Worm (Caenorhabditis elegans): ENCODE results near the gene W04D12.1.

W04D12.1 gene

DNA sequence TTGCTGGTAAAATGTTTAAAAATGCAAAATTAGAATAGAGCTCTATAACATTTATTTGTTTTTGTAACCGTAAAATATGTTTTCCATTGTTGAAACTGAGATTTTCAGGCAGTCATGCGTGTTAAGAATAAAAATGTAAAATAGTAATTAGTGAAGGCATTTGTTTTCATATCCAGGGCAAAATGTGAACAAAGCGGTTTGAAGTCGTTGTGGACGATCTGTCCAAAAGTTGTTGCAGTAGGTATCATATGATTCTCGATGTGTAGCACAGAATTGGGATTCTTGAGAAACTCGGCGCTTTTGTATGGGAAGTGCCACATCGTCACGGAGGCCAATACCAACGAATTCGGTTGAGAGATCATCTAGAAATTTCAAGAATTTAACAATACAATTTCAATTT lies 45.6 kb downstream of the W04D12.1 start:
- no peak for TF ChIP-seq Y55F3AM.14 (GFP tag; optimal IDR thresholded peaks at IDR 0.05)

DNA sequence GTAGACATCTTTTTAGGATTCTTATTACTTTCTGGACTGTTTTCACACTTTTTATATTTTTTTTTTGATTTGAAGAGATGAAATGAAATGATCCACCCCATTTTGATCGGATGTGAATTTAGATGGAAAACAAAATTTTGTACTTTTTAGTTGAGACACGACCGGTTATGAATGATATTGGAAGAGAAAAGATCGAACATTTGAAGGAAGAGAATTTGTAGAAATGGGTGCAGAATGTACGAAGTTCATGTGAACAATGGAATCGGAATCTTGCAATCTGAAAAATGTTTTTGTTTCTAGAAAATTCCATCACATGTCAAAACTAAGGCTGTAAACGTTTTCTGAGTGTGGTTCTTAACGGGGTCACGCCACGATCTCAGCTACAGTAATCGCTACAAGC lies 46.1 kb downstream of the W04D12.1 start, which contains the start of gene F01F1.14:
Gene F01F1.14, minus strand, starts transcription at position 101 of the 400 bp plus-strand sequence.
- no peak for TF ChIP-seq nhr-10 (tag; optimal IDR thresholded peaks at IDR 0.05)
- TF ChIP-seq unc-39 (tag; optimal IDR thresholded peaks at IDR 0.05): no peak
- TF ChIP-seq sma-3 (GFP tag; optimal IDR thresholded peaks at IDR 0.05): no peak
- no peak for TF ChIP-seq ZK546.5 (tag; optimal IDR thresholded peaks at IDR 0.05)
- no peak for TF ChIP-seq nhr-23 (tag; optimal IDR thresholded peaks at IDR 0.05)
- no peak for TF ChIP-seq Y55F3AM.14 (GFP tag; optimal IDR thresholded peaks at IDR 0.05)
- TF ChIP-seq unc-55 (GFP tag; optimal IDR thresholded peaks at IDR 0.05): no peak
- no peak for TF ChIP-seq nhr-237 (tag; optimal IDR thresholded peaks at IDR 0.05)
- TF ChIP-seq zag-1 (tag; optimal IDR thresholded peaks at IDR 0.05): no peak
- TF ChIP-seq peb-1 (tag; optimal IDR thresholded peaks at IDR 0.05): no peak
- no peak for TF ChIP-seq sem-4 (tag; optimal IDR thresholded peaks at IDR 0.05)
- no peak for TF ChIP-seq mdl-1 (tag; optimal IDR thresholded peaks at IDR 0.05)
- no peak for TF ChIP-seq unc-62 (GFP tag; optimal IDR thresholded peaks at IDR 0.05)
- no peak for TF ChIP-seq R02D3.7 (tag; optimal IDR thresholded peaks at IDR 0.05)
- no peak for TF ChIP-seq nhr-25 (tag; optimal IDR thresholded peaks at IDR 0.05)
- TF ChIP-seq snpc-4 (tag; optimal IDR thresholded peaks at IDR 0.05): no peak
- no peak for TF ChIP-seq dmd-4 (tag; optimal IDR thresholded peaks at IDR 0.05)

DNA sequence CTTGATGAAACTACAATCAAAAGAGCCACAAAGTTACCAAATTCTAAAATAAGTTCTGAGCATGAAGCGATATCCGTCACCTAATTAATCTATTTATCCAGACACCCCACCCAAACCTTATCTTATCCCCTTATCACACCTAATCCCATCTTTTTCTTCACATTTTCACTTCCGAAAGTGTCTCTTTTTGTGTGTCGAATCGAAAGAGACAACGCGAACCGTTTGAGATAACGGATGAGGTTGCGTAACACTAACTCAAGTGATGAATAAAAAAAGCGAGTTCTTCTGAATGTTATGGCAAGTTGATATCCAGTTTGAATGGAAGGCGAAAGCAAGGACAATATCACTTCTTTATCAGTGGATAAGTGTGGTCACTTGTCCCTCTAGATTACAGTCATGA lies 46.8 kb downstream of the W04D12.1 start:
- TF ChIP-seq nhr-21 (tag; optimal IDR thresholded peaks at IDR 0.05): no peak
- TF ChIP-seq zag-1 (tag; optimal IDR thresholded peaks at IDR 0.05): no peak
- TF ChIP-seq nhr-77 (tag; optimal IDR thresholded peaks at IDR 0.05): no peak
- no peak for TF ChIP-seq sma-3 (GFP tag; optimal IDR thresholded peaks at IDR 0.05)
- no peak for TF ChIP-seq ama-1 (optimal IDR thresholded peaks at IDR 0.05)
- TF ChIP-seq nhr-237 (tag; optimal IDR thresholded peaks at IDR 0.05): no peak
- TF ChIP-seq dmd-4 (tag; optimal IDR thresholded peaks at IDR 0.05): no peak
- no peak for TF ChIP-seq C34F6.9 (tag; optimal IDR thresholded peaks at IDR 0.05)
- TF ChIP-seq F13H6.1 (tag; optimal IDR thresholded peaks at IDR 0.05): no peak
- no peak for TF ChIP-seq Y55F3AM.14 (GFP tag; optimal IDR thresholded peaks at IDR 0.05)
- no peak for TF ChIP-seq nhr-129 (tag; optimal IDR thresholded peaks at IDR 0.05)
- no peak for TF ChIP-seq lin-13 (GFP tag; optimal IDR thresholded peaks at IDR 0.05)
- TF ChIP-seq aly-2 (tag; optimal IDR thresholded peaks at IDR 0.05): no peak

DNA sequence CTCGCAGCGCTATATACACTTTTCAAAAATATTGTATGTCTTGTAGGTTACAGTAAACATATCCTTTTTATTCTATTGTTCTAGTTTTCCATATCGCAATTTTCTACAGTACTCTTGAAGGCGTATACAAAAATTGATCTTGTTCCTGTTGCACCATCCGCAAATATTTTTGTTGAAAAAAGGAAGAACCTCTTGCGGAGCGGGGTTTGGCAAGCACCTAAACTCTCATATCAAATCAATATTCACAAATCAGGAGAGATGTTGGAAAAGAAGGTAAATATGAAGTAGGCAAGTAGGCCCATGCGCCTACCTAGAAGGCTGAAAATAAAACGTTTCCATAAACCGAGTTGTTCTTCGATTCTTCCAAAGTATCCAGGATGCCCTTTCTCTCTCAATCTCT lies 47.3 kb downstream of the W04D12.1 start, which contains the start of gene C28H8.5:
Gene C28H8.5, plus strand, starts transcription at position 301 of the 400 bp plus-strand sequence.
- TF ChIP-seq lin-11 (tag; optimal IDR thresholded peaks at IDR 0.05): no peak
- no peak for TF ChIP-seq nhr-129 (tag; optimal IDR thresholded peaks at IDR 0.05)
- TF ChIP-seq ztf-4 (tag; optimal IDR thresholded peaks at IDR 0.05): no peak
- TF ChIP-seq blmp-1 (tag; optimal IDR thresholded peaks at IDR 0.05; ENCODE audit: insufficient read depth): no peak
- TF ChIP-seq sma-3 (GFP tag; optimal IDR thresholded peaks at IDR 0.05): no peak
- no peak for TF ChIP-seq crh-2 (tag; optimal IDR thresholded peaks at IDR 0.05)
- no peak for TF ChIP-seq unc-39 (tag; optimal IDR thresholded peaks at IDR 0.05)
- TF ChIP-seq ama-1 (optimal IDR thresholded peaks at IDR 0.05): no peak
- TF ChIP-seq elt-1 (tag; optimal IDR thresholded peaks at IDR 0.05): no peak
- no peak for TF ChIP-seq nhr-21 (tag; optimal IDR thresholded peaks at IDR 0.05)

DNA sequence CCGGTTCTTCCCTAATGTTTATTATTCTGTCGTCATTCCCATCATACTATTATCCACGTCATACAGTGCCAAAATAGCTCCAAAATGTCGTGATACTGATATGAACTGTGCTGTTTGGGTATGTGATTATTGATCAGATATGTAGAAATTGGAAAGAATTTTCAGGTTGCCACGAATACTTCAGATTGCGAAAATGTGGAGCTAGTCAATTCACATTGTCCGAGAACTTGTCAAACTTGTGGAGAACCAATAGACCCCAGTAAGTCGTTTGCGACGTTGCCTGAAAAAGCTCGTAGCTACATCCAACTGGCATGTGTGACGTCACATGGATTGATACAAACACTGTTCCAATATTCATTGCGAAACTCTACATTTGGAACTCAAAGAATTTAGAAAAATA lies 47.7 kb downstream of the W04D12.1 start:
- TF ChIP-seq unc-62 (GFP tag; optimal IDR thresholded peaks at IDR 0.05) (no peak), dmd-4 (tag; optimal IDR thresholded peaks at IDR 0.05) (no peak), ztf-4 (tag; optimal IDR thresholded peaks at IDR 0.05) (no peak), Y55F3AM.14 (GFP tag; optimal IDR thresholded peaks at IDR 0.05) (no peak), ceh-16 (tag; optimal IDR thresholded peaks at IDR 0.05) (no peak), ztf-1 (GFP tag; conservative IDR thresholded peaks at IDR 0.05) (no peak), R02D3.7 (tag; optimal IDR thresholded peaks at IDR 0.05) (no peak), C34F6.9 (tag; optimal IDR thresholded peaks at IDR 0.05) (no peak), elt-3 (tag; optimal IDR thresholded peaks at IDR 0.05) (no peak), aly-2 (tag; optimal IDR thresholded peaks at IDR 0.05) (no peak), nhr-21 (tag; optimal IDR thresholded peaks at IDR 0.05) (no peak), nhr-77 (tag; optimal IDR thresholded peaks at IDR 0.05) (no peak), nhr-129 (tag; optimal IDR thresholded peaks at IDR 0.05) (no peak), alr-1 (tag; optimal IDR thresholded peaks at IDR 0.05) (no peak), nhr-11 (tag; optimal IDR thresholded peaks at IDR 0.05) (no peak), ceh-82 (tag; optimal IDR thresholded peaks at IDR 0.05) (no peak)
